Fruit fly (Drosophila melanogaster) Kc167 (cell line): ENCODE results near the gene Aven.

Source experiments
- Myc ChIP-seq: fragments of >200 bp; optimal IDR thresholded peaks from 2 replicates; lab custom pipeline; 2017; ENCODE audit warnings: missing external identifiers
- h ChIP-seq: fragments of >200 bp; optimal IDR thresholded peaks from 3 replicates; lab custom pipeline; 2018; ENCODE audit warnings: missing external identifiers
- psq ChIP-seq: fragments of >200 bp; optimal IDR thresholded peaks from 2 replicates; lab custom pipeline; 2017; ENCODE audit warnings: missing external identifiers
- ttk ChIP-seq: sonication (Bioruptor generic); optimal IDR thresholded peaks from 2 replicates; lab custom pipeline; 2017; ENCODE audit warnings: missing external identifiers

dm6 chrX:12670530-12671285, 41.3 kb upstream of the Aven start:
- TF ChIP-seq h = no peak
- no peak for TF ChIP-seq psq (lab: Kevin White, UChicago)
- no peak for TF ChIP-seq ttk (lab: Kevin White, UChicago)
- no peak for TF ChIP-seq Myc (lab: Kevin White, UChicago)
